Worm (Caenorhabditis elegans) whole organism, late embryonic: Measurements from ENCODE around the gene E02H1.6.

Experiments
- C08G9.2 ChIP-seq: sonication (generic microtip); optimal IDR thresholded peaks from 2 replicates; lab custom pipeline; 2016; ENCODE audit warnings: mild to moderate bottlenecking, missing genetic modification characterization, moderate library complexity, missing compliant biosample characterization
- K02D7.2 ChIP-seq: sonication (generic microtip); optimal IDR thresholded peaks from 2 replicates; lab custom pipeline; 2017; ENCODE audit warnings: mild to moderate bottlenecking, missing genetic modification characterization, missing compliant biosample characterization
- K09A11.1 ChIP-seq: sonication (generic microtip); optimal IDR thresholded peaks from 2 replicates; lab custom pipeline; 2017; ENCODE audit warnings: antibody characterized with exemption, mild to moderate bottlenecking, missing genetic modification characterization, missing compliant biosample characterization; ENCODE audit not compliant: insufficient read depth
- T23F11.4 ChIP-seq: fragments of 200-800 bp; sonication (Bioruptor generic); optimal IDR thresholded peaks from 2 replicates; lab custom pipeline; 2018; ENCODE audit warnings: mild to moderate bottlenecking, missing genetic modification characterization, missing compliant biosample characterization
- Y22D7AL.16 ChIP-seq: sonication (generic microtip); optimal IDR thresholded peaks from 2 replicates; lab custom pipeline; 2016; ENCODE audit warnings: missing genetic modification characterization, missing compliant biosample characterization
- ceh-14 ChIP-seq: sonication (generic microtip); optimal IDR thresholded peaks from 2 replicates; lab custom pipeline; 2016; ENCODE audit warnings: missing genotype, missing genetic modification characterization, missing compliant biosample characterization
- ceh-19 ChIP-seq: fragments of 200-800 bp; sonication (Bioruptor generic); optimal IDR thresholded peaks from 2 replicates; lab custom pipeline; 2018; ENCODE audit warnings: mild to moderate bottlenecking, missing genetic modification characterization, missing compliant biosample characterization
- ceh-24 ChIP-seq: sonication (generic microtip); optimal IDR thresholded peaks from 2 replicates; lab custom pipeline; 2016; ENCODE audit warnings: mild to moderate bottlenecking, missing genetic modification characterization, missing compliant biosample characterization
- ceh-34 ChIP-seq: sonication (generic microtip); optimal IDR thresholded peaks from 2 replicates; lab custom pipeline; 2016; ENCODE audit warnings: mild to moderate bottlenecking, missing genetic modification characterization, missing compliant biosample characterization
- ceh-45 ChIP-seq: fragments of 200-800 bp; sonication (Bioruptor generic); IDR thresholded peaks from 2 replicates; pipeline ENCODE4 v1.3.6; 2022; ENCODE audit warnings: missing genetic modification reagents, missing genetic modification characterization, missing compliant biosample characterization
- ceh-9 ChIP-seq: sonication (generic microtip); optimal IDR thresholded peaks from 2 replicates; lab custom pipeline; 2016; ENCODE audit warnings: mild to moderate bottlenecking, missing genetic modification characterization, inconsistent platforms, missing compliant biosample characterization
- dve-1 ChIP-seq: sonication (generic microtip); optimal IDR thresholded peaks from 2 replicates; lab custom pipeline; 2017; ENCODE audit warnings: antibody characterized with exemption, mild to moderate bottlenecking, missing genetic modification characterization, missing compliant biosample characterization
- elt-4 ChIP-seq: sonication (generic microtip); optimal IDR thresholded peaks from 2 replicates; lab custom pipeline; 2016; ENCODE audit warnings: missing genetic modification characterization, missing compliant biosample characterization
- ets-4 ChIP-seq: sonication (generic microtip); optimal IDR thresholded peaks from 2 replicates; lab custom pipeline; 2016; ENCODE audit warnings: missing genetic modification characterization, missing compliant biosample characterization
- fax-1 ChIP-seq: sonication (generic microtip); optimal IDR thresholded peaks from 2 replicates; lab custom pipeline; 2016; ENCODE audit warnings: missing genotype, missing genetic modification characterization, missing compliant biosample characterization
- fkh-10 ChIP-seq: fragments of 150-350 bp; optimal IDR thresholded peaks from 2 replicates; lab custom pipeline; 2014; ENCODE audit warnings: missing biosample characterization, missing genetic modification reagents, missing genetic modification characterization
- hlh-30 ChIP-seq: sonication (generic microtip); optimal IDR thresholded peaks from 2 replicates; lab custom pipeline; 2017; ENCODE audit warnings: antibody characterized with exemption, missing genetic modification characterization, missing compliant biosample characterization; ENCODE audit not compliant: insufficient read depth
- hlh-6 ChIP-seq: sonication (generic microtip); optimal IDR thresholded peaks from 2 replicates; lab custom pipeline; 2016; ENCODE audit warnings: missing genotype, missing genetic modification characterization, missing compliant biosample characterization
- hlh-8 ChIP-seq: sonication (generic microtip); optimal IDR thresholded peaks from 2 replicates; lab custom pipeline; 2016; ENCODE audit warnings: missing genotype, missing genetic modification characterization, missing compliant biosample characterization
- lim-6 ChIP-seq: sonication (generic microtip); optimal IDR thresholded peaks from 2 replicates; lab custom pipeline; 2016; ENCODE audit warnings: missing genetic modification characterization, missing compliant biosample characterization
- lin-11 ChIP-seq: fragments of 200-800 bp; sonication (Bioruptor generic); optimal IDR thresholded peaks from 2 replicates; lab custom pipeline; 2018; ENCODE audit warnings: mild to moderate bottlenecking, missing genetic modification characterization, missing compliant biosample characterization
- madf-2 ChIP-seq: sonication (generic microtip); optimal IDR thresholded peaks from 2 replicates; lab custom pipeline; 2017; ENCODE audit warnings: missing genetic modification characterization, missing compliant biosample characterization
- nfya-1 ChIP-seq: sonication (generic microtip); optimal IDR thresholded peaks from 2 replicates; lab custom pipeline; 2017; ENCODE audit warnings: missing genetic modification characterization, mild to moderate bottlenecking, missing compliant biosample characterization, antibody characterized with exemption, moderate library complexity
- nhr-232 ChIP-seq: sonication (generic microtip); optimal IDR thresholded peaks from 2 replicates; lab custom pipeline; 2016; ENCODE audit warnings: missing genetic modification characterization, missing compliant biosample characterization
- pat-9 ChIP-seq: fragments of 200-800 bp; sonication (Bioruptor generic); optimal IDR thresholded peaks from 2 replicates; lab custom pipeline; 2018; ENCODE audit warnings: mild to moderate bottlenecking, missing genetic modification characterization, moderate library complexity, missing compliant biosample characterization
- pha-2 ChIP-seq: sonication (generic microtip); optimal IDR thresholded peaks from 2 replicates; lab custom pipeline; 2017; ENCODE audit warnings: mild to moderate bottlenecking, missing genetic modification characterization, missing compliant biosample characterization
- pha-4 ChIP-seq: fragments of 150-350 bp; optimal IDR thresholded peaks from 2 replicates; lab custom pipeline; 2018; ENCODE audit warnings: missing biosample characterization, missing genetic modification reagents, missing genetic modification characterization
- rnt-1 ChIP-seq: sonication (generic microtip); optimal IDR thresholded peaks from 2 replicates; lab custom pipeline; 2016; ENCODE audit warnings: missing genetic modification characterization, missing compliant biosample characterization
- sdc-2 ChIP-seq: sonication (generic microtip); optimal IDR thresholded peaks from 2 replicates; lab custom pipeline; 2016; ENCODE audit warnings: missing genotype, missing genetic modification characterization, missing compliant biosample characterization
- syd-9 ChIP-seq: sonication (generic microtip); optimal IDR thresholded peaks from 2 replicates; lab custom pipeline; 2016; ENCODE audit warnings: mild to moderate bottlenecking, missing genetic modification characterization, moderate library complexity, missing compliant biosample characterization
- tbx-2 ChIP-seq: sonication (generic microtip); optimal IDR thresholded peaks from 2 replicates; lab custom pipeline; 2016; ENCODE audit warnings: missing genetic modification characterization, missing compliant biosample characterization
- ttx-3 ChIP-seq: sonication (generic microtip); optimal IDR thresholded peaks from 2 replicates; lab custom pipeline; 2016; ENCODE audit warnings: missing genetic modification reagents, missing genetic modification characterization, missing compliant biosample characterization
- unc-86 ChIP-seq: sonication (generic microtip); optimal IDR thresholded peaks from 2 replicates; lab custom pipeline; 2016; ENCODE audit warnings: missing genetic modification characterization, missing compliant biosample characterization
- zip-5 ChIP-seq: sonication (generic microtip); optimal IDR thresholded peaks from 2 replicates; lab custom pipeline; 2016; ENCODE audit warnings: missing genetic modification characterization, missing compliant biosample characterization

The E02H1.6 gene

DNA sequence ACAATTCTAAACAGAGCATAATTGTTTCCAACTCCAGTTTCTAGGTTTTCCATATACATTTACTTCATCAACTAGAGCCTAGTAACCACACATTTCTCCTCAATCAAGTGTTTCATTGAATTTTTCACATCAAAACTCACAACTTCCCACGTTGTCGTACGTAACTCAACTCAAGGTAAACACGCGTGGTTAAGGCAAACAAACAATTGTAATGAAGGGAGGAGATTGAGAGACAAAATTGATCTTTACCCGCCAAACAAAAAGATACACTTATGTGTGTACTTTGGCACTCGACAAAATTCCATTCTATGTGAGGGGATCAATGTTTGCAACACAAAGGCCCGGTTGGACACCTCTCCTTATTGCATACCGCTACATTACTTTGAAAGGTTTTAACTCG is 8.8 kb downstream of the E02H1.6 start, which contains the start of gene nhr-19:
nhr-19 (minus strand) TSS at position 191 of the 400 bp plus-strand sequence.
- no peak for TF ChIP-seq ceh-9
- TF ChIP-seq lin-11 (tag; lab: Kevin White, UChicago) = no peak
- no peak for TF ChIP-seq rnt-1 (tag; lab: Kevin White, UChicago)
- TF ChIP-seq, all 69 proteins: peak for 0

DNA sequence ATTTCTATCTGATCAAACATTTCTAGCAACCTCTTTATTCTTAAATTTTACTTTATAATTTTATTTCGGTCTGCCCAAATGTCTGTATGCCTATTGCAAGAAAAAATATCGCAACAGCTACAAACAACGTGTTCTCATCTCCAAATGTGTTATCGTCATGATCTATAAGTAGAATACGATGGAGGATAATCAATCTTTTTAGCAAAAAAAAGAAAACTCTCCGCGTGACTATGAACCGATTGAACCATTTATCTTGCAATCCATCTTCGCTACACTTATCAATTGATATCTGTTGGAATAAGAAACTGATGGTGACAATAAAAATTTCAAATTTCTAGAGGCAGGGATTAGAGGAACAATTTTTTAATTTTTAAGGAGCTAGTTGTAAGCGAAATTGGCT is 9.5 kb downstream of the E02H1.6 start:
- TF ChIP-seq rnt-1 (tag; lab: Kevin White, UChicago) (no peak), fkh-10 (GFP tag; lab: Kevin White, UChicago) (no peak), ceh-34 (tag; lab: Kevin White, UChicago) (no peak), ttx-3 (tag; lab: Kevin White, UChicago) (no peak), ceh-24 (no peak), ceh-19 (GFP tag; lab: Kevin White, UChicago) (no peak), pha-4 (tag; lab: Kevin White, UChicago) (no peak), K02D7.2 (tag; lab: Kevin White, UChicago) (no peak)

ce11 chrII:9606485-9607036 is 10.1 kb downstream of the E02H1.6 start:
- no peak for TF ChIP-seq madf-2 (tag; lab: Kevin White, UChicago)
- no peak for TF ChIP-seq nfya-1 (tag; lab: Kevin White, UChicago)
- no peak for TF ChIP-seq hlh-6 (tag; lab: Kevin White, UChicago)
- TF ChIP-seq Y22D7AL.16 (tag; lab: Kevin White, UChicago) = no peak
- TF ChIP-seq ets-4 = no peak
- no peak for TF ChIP-seq hlh-30 (tag; lab: Kevin White, UChicago)
- no peak for TF ChIP-seq ceh-34 (tag; lab: Kevin White, UChicago)
- TF ChIP-seq tbx-2 (tag; lab: Kevin White, UChicago) = no peak
- no peak for TF ChIP-seq lim-6
- TF ChIP-seq sdc-2 = no peak
- no peak for TF ChIP-seq K09A11.1
- no peak for TF ChIP-seq hlh-8 (tag; lab: Kevin White, UChicago)
- TF ChIP-seq ceh-14 = no peak
- no peak for TF ChIP-seq ceh-24
- no peak for TF ChIP-seq rnt-1 (tag; lab: Kevin White, UChicago)

ce11 chrII:9607137-9607536 is 10.6 kb downstream of the E02H1.6 start:
- TF ChIP-seq rnt-1 (tag; lab: Kevin White, UChicago) = no peak

DNA sequence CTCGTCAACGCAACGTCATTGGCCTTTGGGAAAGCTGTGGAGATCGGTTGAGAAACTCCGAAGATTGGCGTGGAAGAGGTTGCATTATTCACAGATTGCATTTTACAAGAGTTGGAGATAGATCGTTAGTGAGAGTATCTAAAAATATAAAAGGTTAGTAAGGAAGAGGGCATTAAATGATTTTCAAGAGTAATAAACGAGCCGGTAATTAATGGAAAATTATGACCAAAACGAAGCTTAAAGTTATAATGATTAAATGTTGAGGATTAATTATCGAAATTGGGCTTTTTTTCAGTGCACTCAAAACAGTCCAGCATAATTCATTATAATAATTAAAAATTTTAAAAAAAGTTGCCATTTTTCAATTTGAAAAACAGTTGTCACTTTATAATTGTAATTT is 12.8 kb downstream of the E02H1.6 start, which contains the start of gene pap-2:
pap-2 (minus strand) TSS at position 101 of the 400 bp plus-strand sequence.
- no peak for TF ChIP-seq pha-2 (tag; lab: Kevin White, UChicago)
- no peak for TF ChIP-seq zip-5 (tag; lab: Kevin White, UChicago)
- TF ChIP-seq ceh-24 = no peak
- TF ChIP-seq fkh-10 (GFP tag; lab: Kevin White, UChicago) = no peak
- no peak for TF ChIP-seq syd-9

DNA sequence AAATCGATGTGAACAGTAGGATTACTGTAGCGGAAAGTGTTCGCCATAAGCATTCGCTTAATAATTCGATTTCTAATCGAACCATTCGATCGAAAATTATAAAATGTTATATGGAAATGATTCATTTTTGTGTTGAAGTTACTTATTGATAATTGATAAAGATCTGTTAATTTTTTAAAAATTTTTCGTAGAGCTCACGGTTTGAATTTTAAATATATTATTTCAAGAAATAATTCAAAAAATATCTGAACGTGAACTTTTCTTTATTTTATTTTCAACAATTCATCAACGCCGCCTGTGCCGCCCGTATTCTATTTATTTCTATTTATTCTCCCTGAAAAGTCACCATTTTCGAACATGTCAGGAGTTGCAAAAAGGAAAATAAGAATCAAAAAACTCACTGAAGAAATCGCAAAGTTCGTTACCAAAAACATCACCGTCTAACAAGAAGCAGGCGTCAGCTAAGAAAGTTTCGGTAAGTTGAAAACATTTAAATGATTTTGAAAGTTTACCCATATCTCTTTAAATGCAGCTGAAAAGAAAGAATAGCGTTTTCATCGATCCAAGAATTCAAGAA is 14.9 kb downstream of the E02H1.6 start, which contains the start of the genes T15H9.5 and T15H9.4:
T15H9.5 (minus strand) TSS at position 101 of the 577 bp plus-strand sequence.
T15H9.4 (plus strand) TSS at position 527 of the 577 bp plus-strand sequence.
- TF ChIP-seq pha-2 (tag; lab: Kevin White, UChicago) = no peak
- no peak for TF ChIP-seq fax-1 (tag; lab: Kevin White, UChicago)
- no peak for TF ChIP-seq tbx-2 (tag; lab: Kevin White, UChicago)
- no peak for TF ChIP-seq unc-86 (tag; lab: Kevin White, UChicago)
- no peak for TF ChIP-seq lim-6
- no peak for TF ChIP-seq ceh-9
- TF ChIP-seq hlh-8 (tag; lab: Kevin White, UChicago) = no peak
- TF ChIP-seq C08G9.2 (tag; lab: Kevin White, UChicago) = no peak
- no peak for TF ChIP-seq lin-11 (tag; lab: Kevin White, UChicago)
- no peak for TF ChIP-seq nhr-232 (tag; lab: Kevin White, UChicago)
- TF ChIP-seq rnt-1 (tag; lab: Kevin White, UChicago) = no peak
- no peak for TF ChIP-seq elt-4
- no peak for TF ChIP-seq dve-1 (tag; lab: Kevin White, UChicago)
- TF ChIP-seq ceh-45 (GFP tag; lab: Robert Waterston, UW) = no peak
- no peak for TF ChIP-seq T23F11.4 (GFP tag; lab: Kevin White, UChicago)
- TF ChIP-seq pat-9 (tag; lab: Kevin White, UChicago) = no peak
